Worm (Caenorhabditis elegans) whole organism, early embryonic: Measurements from ENCODE around the gene toe-1.

Experiments
- B0310.2 ChIP-seq: sonication (generic microtip); optimal IDR thresholded peaks from 2 replicates; lab custom pipeline; 2016; ENCODE audit warnings: mild to moderate bottlenecking, missing genetic modification characterization, missing compliant biosample characterization
- F13C5.2 ChIP-seq: sonication (generic microtip); optimal IDR thresholded peaks from 2 replicates; lab custom pipeline; 2017; ENCODE audit warnings: mild to moderate bottlenecking, missing genetic modification characterization, inconsistent platforms, missing compliant biosample characterization
- aly-1 ChIP-seq: sonication (generic microtip); optimal IDR thresholded peaks from 2 replicates; lab custom pipeline; 2016; ENCODE audit warnings: missing genetic modification characterization, missing compliant biosample characterization
- ama-1 ChIP-seq: fragments of 150-350 bp; optimal IDR thresholded peaks from 2 replicates; lab custom pipeline; 2014
- ceh-13 ChIP-seq: fragments of 200-800 bp; sonication (Bioruptor generic); optimal IDR thresholded peaks from 2 replicates; lab custom pipeline; 2018; ENCODE audit warnings: mild to moderate bottlenecking, missing genetic modification characterization, missing compliant biosample characterization
- ceh-36 ChIP-seq: sonication (generic microtip); optimal IDR thresholded peaks from 2 replicates; lab custom pipeline; 2016; ENCODE audit warnings: missing genetic modification characterization, inconsistent platforms, missing compliant biosample characterization
- ets-7 ChIP-seq: sonication (generic microtip); optimal IDR thresholded peaks from 2 replicates; lab custom pipeline; 2016; ENCODE audit warnings: missing genotype, missing genetic modification characterization, missing compliant biosample characterization
- flt-1 ChIP-seq: fragments of 200-800 bp; sonication (Bioruptor generic); IDR thresholded peaks from 2 replicates; pipeline ENCODE4 v1.3.6; 2022; ENCODE audit warnings: missing genetic modification characterization, missing compliant biosample characterization
- hmbx-1 ChIP-seq: sonication (generic microtip); optimal IDR thresholded peaks from 2 replicates; lab custom pipeline; 2016; ENCODE audit warnings: mild to moderate bottlenecking, missing genetic modification characterization, missing compliant biosample characterization
- hmg-4 ChIP-seq: fragments of 200-800 bp; sonication (Bioruptor generic); optimal IDR thresholded peaks from 2 replicates; lab custom pipeline; 2018; ENCODE audit warnings: mild to moderate bottlenecking, missing genetic modification characterization, missing compliant biosample characterization
- hnd-1 ChIP-seq: sonication (generic microtip); optimal IDR thresholded peaks from 2 replicates; lab custom pipeline; 2016; ENCODE audit warnings: missing genetic modification characterization, missing compliant biosample characterization
- pes-1 ChIP-seq: fragments of 200-800 bp; sonication (Bioruptor generic); IDR thresholded peaks from 2 replicates; pipeline ENCODE4 v1.3.6; 2022; ENCODE audit warnings: missing genetic modification reagents, missing genetic modification characterization, missing compliant biosample characterization
- scrt-1 ChIP-seq: fragments of 200-800 bp; sonication (Bioruptor generic); IDR thresholded peaks from 2 replicates; pipeline ENCODE4 v1.3.6; 2022; ENCODE audit warnings: missing genetic modification characterization, missing compliant biosample characterization
- sea-1 ChIP-seq: fragments of 200-800 bp; sonication (Bioruptor generic); conservative IDR thresholded peaks from 2 replicates; pipeline ENCODE4 v1.3.6; 2022; ENCODE audit warnings: missing genetic modification characterization, missing compliant biosample characterization
- tbx-11 ChIP-seq: fragments of 200-800 bp; sonication (Bioruptor generic); IDR thresholded peaks from 2 replicates; pipeline ENCODE4 v1.3.6; 2022; ENCODE audit warnings: missing genetic modification characterization, missing compliant biosample characterization
- tbx-37 ChIP-seq: fragments of 200-800 bp; sonication (Bioruptor generic); conservative IDR thresholded peaks from 2 replicates; pipeline ENCODE4 v1.3.6; 2022; ENCODE audit warnings: missing genetic modification reagents, missing genetic modification characterization, missing compliant biosample characterization
- tra-4 ChIP-seq: sonication (generic microtip); optimal IDR thresholded peaks from 2 replicates; lab custom pipeline; 2017; ENCODE audit warnings: missing genetic modification characterization, missing compliant biosample characterization

The toe-1 gene

ce11 chrII:4435134-4435533 lies 10.2 kb downstream of the toe-1 start, which contains the start of gene nhr-273:
Gene nhr-273 (plus strand): TSS chrII:4435300.
- TF ChIP-seq tbx-37 (GFP tag; lab: Robert Waterston, UW) (no peak), flt-1 (GFP tag; lab: Robert Waterston, UW) (no peak), hnd-1 (tag; lab: Kevin White, UChicago) (no peak), sea-1 (GFP tag; lab: Robert Waterston, UW) (no peak), aly-1 (tag; lab: Kevin White, UChicago) (no peak), tbx-11 (GFP tag; lab: Robert Waterston, UW) (no peak), pes-1 (GFP tag; lab: Robert Waterston, UW) (no peak), ceh-13 (GFP tag; lab: Kevin White, UChicago) (no peak), hmg-4 (GFP tag; lab: Kevin White, UChicago) (no peak), ama-1 (no peak), ets-7 (no peak), tra-4 (tag; lab: Kevin White, UChicago) (no peak), F13C5.2 (tag; lab: Kevin White, UChicago) (no peak), B0310.2 (tag; lab: Kevin White, UChicago) (no peak), ceh-36 (tag; lab: Kevin White, UChicago) (no peak)

ce11 chrII:4438601-4439000 lies 13.6 kb downstream of the toe-1 start, which contains the start of gene nhr-16:
Gene nhr-16 (plus strand): TSS chrII:4438805.
- no peak for TF ChIP-seq B0310.2 (tag; lab: Kevin White, UChicago)
- no peak for TF ChIP-seq scrt-1 (GFP tag; lab: Robert Waterston, UW)
- TF ChIP-seq ceh-36 (tag; lab: Kevin White, UChicago): no peak
- no peak for TF ChIP-seq ama-1
- no peak for TF ChIP-seq ceh-13 (GFP tag; lab: Kevin White, UChicago)
- TF ChIP-seq tbx-37 (GFP tag; lab: Robert Waterston, UW): no peak
- no peak for TF ChIP-seq ets-7
- TF ChIP-seq sea-1 (GFP tag; lab: Robert Waterston, UW): no peak
- no peak for TF ChIP-seq F13C5.2 (tag; lab: Kevin White, UChicago)
- no peak for TF ChIP-seq aly-1 (tag; lab: Kevin White, UChicago)
- no peak for TF ChIP-seq pes-1 (GFP tag; lab: Robert Waterston, UW)
- no peak for TF ChIP-seq hmbx-1
- TF ChIP-seq hmg-4 (GFP tag; lab: Kevin White, UChicago): no peak
- TF ChIP-seq tra-4 (tag; lab: Kevin White, UChicago): no peak

ce11 chrII:4441278-4441677 lies 16.3 kb downstream of the toe-1 start:
- TF ChIP-seq F13C5.2 (tag; lab: Kevin White, UChicago) (no peak), ets-7 (no peak), tra-4 (tag; lab: Kevin White, UChicago) (no peak), hnd-1 (tag; lab: Kevin White, UChicago) (no peak), ceh-36 (tag; lab: Kevin White, UChicago) (no peak), ama-1 (no peak), hmbx-1 (no peak), ceh-13 (GFP tag; lab: Kevin White, UChicago) (no peak), hmg-4 (GFP tag; lab: Kevin White, UChicago) (no peak), flt-1 (GFP tag; lab: Robert Waterston, UW) (no peak), tbx-11 (GFP tag; lab: Robert Waterston, UW) (no peak), aly-1 (tag; lab: Kevin White, UChicago) (no peak), tbx-37 (GFP tag; lab: Robert Waterston, UW) (no peak), sea-1 (GFP tag; lab: Robert Waterston, UW) (no peak), B0310.2 (tag; lab: Kevin White, UChicago) (no peak), pes-1 (GFP tag; lab: Robert Waterston, UW) (no peak), scrt-1 (GFP tag; lab: Robert Waterston, UW) (no peak)

ce11 chrII:4444811-4445210 lies 19.8 kb downstream of the toe-1 start:
- no peak for TF ChIP-seq ceh-36 (tag; lab: Kevin White, UChicago)
- TF ChIP-seq F13C5.2 (tag; lab: Kevin White, UChicago): no peak
- no peak for TF ChIP-seq hmbx-1
- no peak for TF ChIP-seq ama-1
- TF ChIP-seq hmg-4 (GFP tag; lab: Kevin White, UChicago): no peak
- no peak for TF ChIP-seq tra-4 (tag; lab: Kevin White, UChicago)
- TF ChIP-seq sea-1 (GFP tag; lab: Robert Waterston, UW): no peak
- no peak for TF ChIP-seq pes-1 (GFP tag; lab: Robert Waterston, UW)
- no peak for TF ChIP-seq scrt-1 (GFP tag; lab: Robert Waterston, UW)
- TF ChIP-seq tbx-11 (GFP tag; lab: Robert Waterston, UW): no peak

ce11 chrII:4453051-4453450 lies 28.1 kb downstream of the toe-1 start, which contains the start of gene twk-2:
Gene twk-2 (minus strand): TSS chrII:4453151.
- no peak for TF ChIP-seq B0310.2 (tag; lab: Kevin White, UChicago)
- no peak for TF ChIP-seq pes-1 (GFP tag; lab: Robert Waterston, UW)
- no peak for TF ChIP-seq F13C5.2 (tag; lab: Kevin White, UChicago)
- TF ChIP-seq ama-1: no peak
- TF ChIP-seq flt-1 (GFP tag; lab: Robert Waterston, UW): no peak
- TF ChIP-seq aly-1 (tag; lab: Kevin White, UChicago): no peak
- TF ChIP-seq ceh-13 (GFP tag; lab: Kevin White, UChicago): no peak
- TF ChIP-seq scrt-1 (GFP tag; lab: Robert Waterston, UW): no peak
- no peak for TF ChIP-seq hmbx-1
- TF ChIP-seq tbx-11 (GFP tag; lab: Robert Waterston, UW): no peak
- TF ChIP-seq ceh-36 (tag; lab: Kevin White, UChicago): no peak
- no peak for TF ChIP-seq sea-1 (GFP tag; lab: Robert Waterston, UW)
- no peak for TF ChIP-seq ets-7
- TF ChIP-seq hnd-1 (tag; lab: Kevin White, UChicago): no peak
- no peak for TF ChIP-seq hmg-4 (GFP tag; lab: Kevin White, UChicago)
- no peak for TF ChIP-seq tbx-37 (GFP tag; lab: Robert Waterston, UW)
- no peak for TF ChIP-seq tra-4 (tag; lab: Kevin White, UChicago)

ce11 chrII:4453453-4453852 lies 28.5 kb downstream of the toe-1 start:
- TF ChIP-seq sea-1 (GFP tag; lab: Robert Waterston, UW): no peak
- no peak for TF ChIP-seq ama-1
- TF ChIP-seq tbx-11 (GFP tag; lab: Robert Waterston, UW): no peak
- no peak for TF ChIP-seq B0310.2 (tag; lab: Kevin White, UChicago)
- no peak for TF ChIP-seq hmg-4 (GFP tag; lab: Kevin White, UChicago)
- no peak for TF ChIP-seq pes-1 (GFP tag; lab: Robert Waterston, UW)
